Fruit fly (Drosophila melanogaster) whole organism, embryonic: ENCODE results near the gene dbe.

Experiments used
- Bdp1 ChIP-seq: fragments of 200-800 bp; sonication (Bioruptor generic); optimal IDR thresholded peaks from 3 replicates; lab custom pipeline; 2016; ENCODE audit warnings: missing biosample characterization, missing genetic modification characterization
- CG10431 ChIP-seq: fragments of 200-800 bp; sonication (Bioruptor generic); optimal IDR thresholded peaks from 3 replicates; lab custom pipeline; 2018; ENCODE audit warnings: missing biosample characterization, mild to moderate bottlenecking, missing genetic modification characterization
- CG11247 ChIP-seq: fragments of 200-800 bp; sonication (Bioruptor generic); IDR thresholded peaks from 2 replicates; pipeline ENCODE4 v1.3.6; 2022; ENCODE audit warnings: missing biosample characterization, missing genetic modification characterization
- CG11504 ChIP-seq: fragments of 200-800 bp; sonication (Bioruptor generic); optimal IDR thresholded peaks from 3 replicates; lab custom pipeline; 2019; ENCODE audit warnings: missing biosample characterization, mild to moderate bottlenecking, missing genetic modification characterization, moderate library complexity
- CG11560 ChIP-seq: fragments of 200-800 bp; sonication (Bioruptor generic); IDR thresholded peaks from 3 replicates; pipeline ENCODE4 v1.3.6; 2022; ENCODE audit warnings: missing biosample characterization, missing genetic modification characterization
- CG11695 ChIP-seq: fragments of 200-800 bp; sonication (Bioruptor generic); IDR thresholded peaks from 3 replicates; pipeline ENCODE4 v1.3.6; 2022; ENCODE audit warnings: missing biosample characterization, missing genetic modification characterization
- CG12744 ChIP-seq: fragments of 200-800 bp; sonication (Bioruptor generic); optimal IDR thresholded peaks from 2 replicates; lab custom pipeline; 2016; ENCODE audit warnings: missing biosample characterization, missing genetic modification characterization
- CG12769 ChIP-seq: fragments of 200-800 bp; sonication (Bioruptor generic); optimal IDR thresholded peaks from 2 replicates; lab custom pipeline; 2019; ENCODE audit warnings: missing biosample characterization, mild to moderate bottlenecking, missing genetic modification characterization, moderate library complexity
- CG13123 ChIP-seq: fragments of 200-800 bp; sonication (Bioruptor generic); optimal IDR thresholded peaks from 2 replicates; lab custom pipeline; 2016; ENCODE audit warnings: missing biosample characterization, missing genetic modification characterization
- CG13424 ChIP-seq: fragments of 200-800 bp; sonication (Bioruptor generic); optimal IDR thresholded peaks from 2 replicates; lab custom pipeline; 2019; ENCODE audit warnings: missing biosample characterization, mild to moderate bottlenecking, missing genetic modification characterization, moderate library complexity
- CG15011 ChIP-seq: fragments of 200-800 bp; sonication (Bioruptor generic); optimal IDR thresholded peaks from 3 replicates; lab custom pipeline; 2018; ENCODE audit warnings: missing biosample characterization, mild to moderate bottlenecking, missing genetic modification characterization
- CG16813 ChIP-seq: fragments of 200-800 bp; sonication (Bioruptor generic); IDR thresholded peaks from 3 replicates; pipeline ENCODE4 v1.3.6; 2022; ENCODE audit warnings: missing biosample characterization, missing genetic modification characterization; ENCODE audit not compliant: partially characterized antibody
- CG17328 ChIP-seq: fragments of 200-800 bp; sonication (Bioruptor generic); IDR thresholded peaks from 2 replicates; pipeline ENCODE4 v1.3.6; 2022; ENCODE audit warnings: missing biosample characterization, missing genetic modification characterization
- CG17802 ChIP-seq: fragments of 200-800 bp; sonication (Bioruptor generic); optimal IDR thresholded peaks from 2 replicates; lab custom pipeline; 2018; ENCODE audit warnings: missing biosample characterization, mild to moderate bottlenecking, missing genetic modification characterization, moderate library complexity
- CG2678 ChIP-seq: fragments of 200-800 bp; sonication (Bioruptor generic); optimal IDR thresholded peaks from 3 replicates; lab custom pipeline; 2019; ENCODE audit warnings: missing biosample characterization, mild to moderate bottlenecking, missing genetic modification characterization, moderate library complexity
- CG3163 ChIP-seq: fragments of 200-800 bp; sonication (Bioruptor generic); optimal IDR thresholded peaks from 3 replicates; lab custom pipeline; 2016; ENCODE audit warnings: missing biosample characterization, missing genetic modification characterization
- CG32767 ChIP-seq: fragments of 200-800 bp; sonication (Bioruptor generic); IDR thresholded peaks from 2 replicates; pipeline ENCODE4 v1.3.6; 2022; ENCODE audit warnings: missing biosample characterization, missing genetic modification characterization
- CG32772 ChIP-seq: fragments of 200-800 bp; sonication (Bioruptor generic); IDR thresholded peaks from 2 replicates; pipeline ENCODE4 v1.3.6; 2022; ENCODE audit warnings: missing biosample characterization, missing genetic modification characterization
- CG6854 ChIP-seq: fragments of 200-800 bp; sonication (Bioruptor generic); optimal IDR thresholded peaks from 3 replicates; lab custom pipeline; 2017; ENCODE audit warnings: missing biosample characterization, mild to moderate bottlenecking, missing genetic modification characterization
- CG9797 ChIP-seq: fragments of 200-800 bp; sonication (Bioruptor generic); optimal IDR thresholded peaks from 3 replicates; lab custom pipeline; 2018; ENCODE audit warnings: missing biosample characterization, mild to moderate bottlenecking, missing genetic modification characterization
- Dip2 ChIP-seq: fragments of 200-800 bp; sonication (Bioruptor generic); IDR thresholded peaks from 2 replicates; pipeline ENCODE4 v1.3.6; 2022; ENCODE audit warnings: missing biosample characterization, missing genetic modification characterization
- GATAe ChIP-seq: fragments of 200-800 bp; sonication (Bioruptor generic); conservative IDR thresholded peaks from 2 replicates; pipeline ENCODE4 v1.3.6; 2022; ENCODE audit warnings: missing biosample characterization, missing genetic modification characterization
- Hmx ChIP-seq: fragments of 200-800 bp; sonication (Bioruptor generic); optimal IDR thresholded peaks from 2 replicates; lab custom pipeline; 2016; ENCODE audit warnings: missing biosample characterization, missing genetic modification characterization
- Meics ChIP-seq: fragments of 200-800 bp; sonication (Bioruptor generic); optimal IDR thresholded peaks from 2 replicates; lab custom pipeline; 2017; ENCODE audit warnings: missing biosample characterization, mild to moderate bottlenecking, missing genetic modification characterization
- NC2α ChIP-seq: fragments of 200-800 bp; sonication (Bioruptor generic); optimal IDR thresholded peaks from 2 replicates; lab custom pipeline; 2016; ENCODE audit warnings: missing biosample characterization, missing genetic modification characterization
- NFAT ChIP-seq: fragments of 200-800 bp; sonication (Bioruptor generic); IDR thresholded peaks from 2 replicates; pipeline ENCODE4 v1.3.6; 2022; ENCODE audit warnings: missing biosample characterization, missing genetic modification characterization
- Pdp1 ChIP-seq, 2 experiments: fragments of 200-800 bp; sonication (Bioruptor generic); optimal IDR thresholded peaks; 3 replicates each; lab custom pipeline; 2016; ENCODE audit warnings: missing biosample characterization in 2 of 2, missing genetic modification characterization in 2 of 2, mild to moderate bottlenecking in 1 of 2, moderate library complexity in 1 of 2
- Ravus ChIP-seq: fragments of 200-800 bp; sonication (Bioruptor generic); IDR thresholded peaks from 2 replicates; pipeline ENCODE4 v1.3.6; 2022; ENCODE audit warnings: missing biosample characterization, missing genetic modification characterization
- Sox100B ChIP-seq: fragments of 200-800 bp; sonication (Bioruptor generic); optimal IDR thresholded peaks from 3 replicates; lab custom pipeline; 2018; ENCODE audit warnings: missing biosample characterization, mild to moderate bottlenecking, missing genetic modification characterization
- Spps ChIP-seq: fragments of 200-800 bp; sonication (Bioruptor generic); optimal IDR thresholded peaks from 2 replicates; lab custom pipeline; 2018; ENCODE audit warnings: missing biosample characterization, mild to moderate bottlenecking, missing genetic modification characterization
- Ssrp ChIP-seq: fragments of 200-800 bp; sonication (Bioruptor generic); optimal IDR thresholded peaks from 2 replicates; lab custom pipeline; 2018; ENCODE audit warnings: missing biosample characterization, mild to moderate bottlenecking, missing genetic modification characterization, moderate library complexity
- ab ChIP-seq: fragments of 200-800 bp; sonication (Bioruptor generic); optimal IDR thresholded peaks from 2 replicates; lab custom pipeline; 2016; ENCODE audit warnings: missing biosample characterization, missing genetic modification characterization
- ase ChIP-seq: fragments of 200-800 bp; sonication (Bioruptor generic); IDR thresholded peaks from 3 replicates; pipeline ENCODE4 v1.3.6; 2022; ENCODE audit warnings: missing biosample characterization, missing genetic modification characterization
- cad ChIP-seq: fragments of >200 bp; optimal IDR thresholded peaks from 2 replicates; lab custom pipeline; 2017; ENCODE audit warnings: missing biosample characterization, missing genetic modification characterization
- gem ChIP-seq: fragments of 200-800 bp; sonication (Bioruptor generic); optimal IDR thresholded peaks from 2 replicates; lab custom pipeline; 2019; ENCODE audit warnings: missing biosample characterization, mild to moderate bottlenecking, missing genetic modification characterization, moderate library complexity
- h ChIP-seq: fragments of >200 bp; optimal IDR thresholded peaks from 2 replicates; lab custom pipeline; 2017
- jigr1 ChIP-seq: fragments of 200-800 bp; sonication (Bioruptor generic); IDR thresholded peaks from 3 replicates; pipeline ENCODE4 v1.3.6; 2022; ENCODE audit warnings: missing biosample characterization, missing genetic modification characterization
- jumu ChIP-seq: fragments of 200-800 bp; sonication (Bioruptor generic); optimal IDR thresholded peaks from 3 replicates; lab custom pipeline; 2016; ENCODE audit warnings: missing biosample characterization, missing genetic modification characterization
- peb ChIP-seq: fragments of 200-800 bp; sonication (Bioruptor generic); IDR thresholded peaks from 2 replicates; pipeline ENCODE4 v1.3.6; 2022; ENCODE audit warnings: missing biosample characterization, missing genetic modification characterization
- pita ChIP-seq: fragments of 200-800 bp; sonication (Bioruptor generic); optimal IDR thresholded peaks from 2 replicates; lab custom pipeline; 2017; ENCODE audit warnings: missing biosample characterization, mild to moderate bottlenecking, missing genetic modification characterization
- prd ChIP-seq, 3 experiments: fragments of >200 bp in 2 of 3; fragments of 200-800 bp in 1 of 3; sonication (Bioruptor generic) in 1 of 3; optimal IDR thresholded peaks in 2 of 3; IDR thresholded peaks in 1 of 3; 2 replicates in 2 of 3; 3 replicates in 1 of 3; pipeline versions ENCODE4 v1.3.6 to Lab custom; 2017 to 2022; ENCODE audit warnings: missing biosample characterization in 1 of 3, missing genetic modification characterization in 1 of 3
- run ChIP-seq: fragments of 200-800 bp; sonication (Bioruptor generic); optimal IDR thresholded peaks from 3 replicates; lab custom pipeline; 2018; ENCODE audit warnings: missing biosample characterization, mild to moderate bottlenecking, missing genetic modification characterization
- sc ChIP-seq, 3 experiments: fragments of >200 bp in 2 of 3; fragments of 200-800 bp in 1 of 3; sonication (Bioruptor generic) in 1 of 3; optimal IDR thresholded peaks; 2 replicates in 2 of 3; 3 replicates in 1 of 3; lab custom pipeline; 2017; ENCODE audit warnings: mild to moderate bottlenecking in 1 of 3, missing biosample characterization in 1 of 3, missing genetic modification characterization in 1 of 3, missing genetic modification reagents in 1 of 3
- schlank ChIP-seq: fragments of 200-800 bp; sonication (Bioruptor generic); optimal IDR thresholded peaks from 2 replicates; lab custom pipeline; 2018; ENCODE audit warnings: missing biosample characterization, mild to moderate bottlenecking, missing genetic modification characterization
- sna ChIP-seq: fragments of 200-800 bp; sonication (Bioruptor generic); IDR thresholded peaks from 2 replicates; pipeline ENCODE4 v1.3.6; 2022; ENCODE audit warnings: missing biosample characterization, missing genetic modification characterization; ENCODE audit not compliant: partially characterized antibody
- sob ChIP-seq: fragments of 200-800 bp; sonication (Bioruptor generic); IDR thresholded peaks from 2 replicates; pipeline ENCODE4 v1.3.6; 2022; ENCODE audit warnings: missing biosample characterization, missing genetic modification characterization
- stwl ChIP-seq: fragments of 200-800 bp; sonication (Bioruptor generic); optimal IDR thresholded peaks from 3 replicates; lab custom pipeline; 2018; ENCODE audit warnings: missing biosample characterization, mild to moderate bottlenecking, missing genetic modification characterization, moderate library complexity
- tgo ChIP-seq: fragments of 200-800 bp; sonication (Bioruptor generic); IDR thresholded peaks from 3 replicates; pipeline ENCODE4 v1.3.6; 2022; ENCODE audit warnings: missing biosample characterization, missing genetic modification characterization
- trh ChIP-seq: fragments of 200-800 bp; sonication (Bioruptor generic); optimal IDR thresholded peaks from 2 replicates; lab custom pipeline; 2016; ENCODE audit warnings: missing biosample characterization, missing genetic modification characterization
- ttk ChIP-seq: fragments of 200-800 bp; sonication (Bioruptor generic); IDR thresholded peaks from 2 replicates; pipeline ENCODE4 v2.1.2; 2022; ENCODE audit warnings: missing biosample characterization, missing genetic modification characterization
- wor ChIP-seq: fragments of 200-800 bp; sonication (Bioruptor generic); IDR thresholded peaks from 2 replicates; pipeline ENCODE4 v1.3.6; 2022; ENCODE audit warnings: missing biosample characterization, missing genetic modification characterization

The dbe gene

dm6 chr2L:841708-842107 lies 27.9 kb downstream of the dbe start (continued):
- TF ChIP-seq prd (optimal IDR thresholded peaks at IDR 0.05; lab: Kevin White, UChicago) (no peak), prd (GFP tag; IDR thresholded peaks at IDR 0.05; lab: Robert Waterston, UW) (peak; percentile 88), CG11247 (peak; percentile 82), schlank (peak; percentile 78), h (no peak), Dip2 (GFP tag; lab: Robert Waterston, UW) (no peak), Bdp1 (GFP tag; lab: Kevin White, UChicago) (peak; percentile 44), stwl (no peak), gem (tag; lab: Kevin White, UChicago) (peak; percentile 78), CG17328 (GFP tag; lab: Robert Waterston, UW) (peak; percentile 69), CG11560 (tag; lab: Robert Waterston, UW) (peak; percentile 59; the same call in 1 of the 3 replicates), CG3163 (GFP tag; lab: Kevin White, UChicago) (no peak), Pdp1 (GFP tag; optimal IDR thresholded peaks at IDR 0.05; lab: Kevin White, UChicago) (peak; percentile 39 to 40), CG15011 (GFP tag; lab: Kevin White, UChicago) (peak; percentile 43), Meics (GFP tag; lab: Kevin White, UChicago) (peak; percentile 82), CG16813 (GFP tag; lab: Robert Waterston, UW) (no peak), CG12769 (peak; percentile 90), jigr1 (GFP tag; lab: Robert Waterston, UW) (peak; percentile 35; the same call in 1 of the 3 replicates), CG11504 (peak; percentile 74), run (tag; lab: Kevin White, UChicago) (no peak), CG13123 (GFP tag; lab: Kevin White, UChicago) (no peak), Ssrp (peak; percentile 61), CG6854 (GFP tag; lab: Kevin White, UChicago) (peak; percentile 52), Spps (peak; percentile 28), CG13424 (tag; lab: Kevin White, UChicago) (peak; percentile 58), Ravus (peak; percentile 60), sna (GFP tag; lab: Robert Waterston, UW) (no peak), CG9797 (GFP tag; lab: Kevin White, UChicago) (no peak), ab (GFP tag; lab: Kevin White, UChicago) (peak; percentile 45), peb (GFP tag; lab: Robert Waterston, UW) (0 out of 2 replicates have a peak, but pooled peaks have one; percentile 53), CG2678 (peak; percentile 83), wor (GFP tag; lab: Robert Waterston, UW) (peak; percentile 48), CG12744 (GFP tag; lab: Kevin White, UChicago) (no peak), CG32772 (GFP tag; lab: Robert Waterston, UW) (peak; percentile 77), sob (GFP tag; lab: Robert Waterston, UW) (peak; percentile 88), Hmx (GFP tag; lab: Kevin White, UChicago) (no peak), CG10431 (GFP tag; lab: Kevin White, UChicago) (no peak), CG11695 (GFP tag; lab: Robert Waterston, UW) (peak; percentile 82), ase (GFP tag; lab: Robert Waterston, UW) (peak; percentile 66), cad (GFP tag; lab: Kevin White, UChicago) (no peak), jumu (GFP tag; lab: Kevin White, UChicago) (peak; percentile 33), tgo (peak; percentile 81), Sox100B (GFP tag; lab: Kevin White, UChicago) (peak; percentile 17), CG17802 (no peak), NC2α (GFP tag; lab: Kevin White, UChicago) (no peak), trh (GFP tag; lab: Kevin White, UChicago) (peak; percentile 43), CG32767 (GFP tag; lab: Robert Waterston, UW) (peak; percentile 45; the same call in 1 of the 2 replicates), ttk (GFP tag; lab: Robert Waterston, UW) (peak; percentile 70), NFAT (GFP tag; lab: Robert Waterston, UW) (peak; percentile 87), sc (optimal IDR thresholded peaks at IDR 0.05; lab: Kevin White, UChicago) (no peak), sc (GFP tag; optimal IDR thresholded peaks at IDR 0.05; lab: Kevin White, UChicago) (no peak), GATAe (no peak; the same call in 1 of the 2 replicates), pita (no peak)
